Fruit fly (Drosophila melanogaster) whole organism, embryonic: ENCODE measurements around the gene MEP-1.

Experiments used
- Asciz ChIP-seq: fragments of 200-800 bp; sonication (Bioruptor generic); optimal IDR thresholded peaks from 2 replicates; lab custom pipeline; 2017; ENCODE audit warnings: missing biosample characterization, mild to moderate bottlenecking, missing genetic modification characterization, missing genetic modification reagents
- CG10543 ChIP-seq: fragments of 200-800 bp; sonication (Bioruptor generic); optimal IDR thresholded peaks from 3 replicates; lab custom pipeline; 2017; ENCODE audit warnings: missing biosample characterization, mild to moderate bottlenecking, missing genetic modification characterization, moderate library complexity
- CG10979 ChIP-seq: fragments of 200-800 bp; sonication (Bioruptor generic); optimal IDR thresholded peaks from 2 replicates; lab custom pipeline; 2018; ENCODE audit warnings: missing biosample characterization, mild to moderate bottlenecking, missing genetic modification characterization, moderate library complexity
- CG11093 ChIP-seq: fragments of 200-800 bp; sonication (Bioruptor generic); IDR thresholded peaks from 3 replicates; pipeline ENCODE4 v1.3.6; 2022; ENCODE audit warnings: missing biosample characterization, missing genetic modification characterization
- CG12104 ChIP-seq: fragments of 200-800 bp; sonication (Bioruptor generic); optimal IDR thresholded peaks from 3 replicates; lab custom pipeline; 2016; ENCODE audit warnings: missing biosample characterization, missing genetic modification characterization
- CG1529 ChIP-seq: fragments of 200-800 bp; sonication (Bioruptor generic); optimal IDR thresholded peaks from 3 replicates; lab custom pipeline; 2018; ENCODE audit warnings: missing biosample characterization, missing genetic modification characterization
- CG16815 ChIP-seq: fragments of 200-800 bp; sonication (Bioruptor generic); optimal IDR thresholded peaks from 3 replicates; lab custom pipeline; 2017; ENCODE audit warnings: missing biosample characterization, mild to moderate bottlenecking, missing genetic modification characterization
- CG16863 ChIP-seq: fragments of 200-800 bp; sonication (Bioruptor generic); optimal IDR thresholded peaks from 3 replicates; lab custom pipeline; 2016; ENCODE audit warnings: missing biosample characterization, missing genetic modification characterization
- CG17385 ChIP-seq: fragments of 200-800 bp; sonication (Bioruptor generic); optimal IDR thresholded peaks from 3 replicates; lab custom pipeline; 2018; ENCODE audit warnings: missing biosample characterization, mild to moderate bottlenecking, missing genetic modification characterization
- CG2678 ChIP-seq: fragments of 200-800 bp; sonication (Bioruptor generic); optimal IDR thresholded peaks from 3 replicates; lab custom pipeline; 2019; ENCODE audit warnings: missing biosample characterization, mild to moderate bottlenecking, missing genetic modification characterization, moderate library complexity
- CG3065 ChIP-seq: fragments of 200-800 bp; sonication (Bioruptor generic); optimal IDR thresholded peaks from 2 replicates; lab custom pipeline; 2016; ENCODE audit warnings: missing biosample characterization, missing genetic modification characterization
- CG3163 ChIP-seq: fragments of 200-800 bp; sonication (Bioruptor generic); optimal IDR thresholded peaks from 3 replicates; lab custom pipeline; 2016; ENCODE audit warnings: missing biosample characterization, missing genetic modification characterization
- CG33213 ChIP-seq: fragments of 200-800 bp; sonication (Bioruptor generic); optimal IDR thresholded peaks from 3 replicates; lab custom pipeline; 2016; ENCODE audit warnings: missing biosample characterization, missing genetic modification characterization
- CG3407 ChIP-seq: fragments of 200-800 bp; sonication (Bioruptor generic); optimal IDR thresholded peaks from 2 replicates; lab custom pipeline; 2018; ENCODE audit warnings: missing biosample characterization, mild to moderate bottlenecking, missing genetic modification characterization
- CG3838 ChIP-seq: fragments of 200-800 bp; sonication (Bioruptor generic); optimal IDR thresholded peaks from 3 replicates; lab custom pipeline; 2016; ENCODE audit warnings: missing biosample characterization, missing genetic modification characterization
- CG4424 ChIP-seq: fragments of 200-800 bp; sonication (Bioruptor generic); optimal IDR thresholded peaks from 3 replicates; lab custom pipeline; 2016; ENCODE audit warnings: missing biosample characterization, missing genetic modification characterization
- CG6654 ChIP-seq: fragments of 200-800 bp; sonication (Bioruptor generic); optimal IDR thresholded peaks from 2 replicates; lab custom pipeline; 2017; ENCODE audit warnings: missing biosample characterization, mild to moderate bottlenecking, missing genetic modification characterization
- CG6791 ChIP-seq: fragments of 200-800 bp; sonication (Bioruptor generic); IDR thresholded peaks from 3 replicates; pipeline ENCODE4 v1.3.6; 2022; ENCODE audit warnings: missing biosample characterization, missing genetic modification characterization; ENCODE audit not compliant: partially characterized antibody
- CG7271 ChIP-seq: fragments of 200-800 bp; sonication (Bioruptor generic); optimal IDR thresholded peaks from 2 replicates; lab custom pipeline; 2018; ENCODE audit warnings: missing biosample characterization, mild to moderate bottlenecking, missing genetic modification characterization, moderate library complexity
- CG7357 ChIP-seq: fragments of 200-800 bp; sonication (Bioruptor generic); IDR thresholded peaks from 3 replicates; pipeline ENCODE4 v1.3.6; 2022; ENCODE audit warnings: missing biosample characterization, missing genetic modification characterization
- Dip3 ChIP-seq: fragments of 200-800 bp; sonication (Bioruptor generic); optimal IDR thresholded peaks from 3 replicates; lab custom pipeline; 2016; ENCODE audit warnings: missing biosample characterization, missing genetic modification characterization
- Hsf ChIP-seq: fragments of 200-800 bp; sonication (Bioruptor generic); optimal IDR thresholded peaks from 3 replicates; lab custom pipeline; 2016; ENCODE audit warnings: missing biosample characterization, missing genetic modification characterization
- Myb ChIP-seq: fragments of 200-800 bp; sonication (Bioruptor generic); optimal IDR thresholded peaks from 2 replicates; lab custom pipeline; 2016; ENCODE audit warnings: missing biosample characterization, missing genetic modification characterization
- Sox100B ChIP-seq: fragments of 200-800 bp; sonication (Bioruptor generic); optimal IDR thresholded peaks from 3 replicates; lab custom pipeline; 2018; ENCODE audit warnings: missing biosample characterization, mild to moderate bottlenecking, missing genetic modification characterization
- Ssrp ChIP-seq: fragments of 200-800 bp; sonication (Bioruptor generic); optimal IDR thresholded peaks from 2 replicates; lab custom pipeline; 2018; ENCODE audit warnings: missing biosample characterization, mild to moderate bottlenecking, missing genetic modification characterization, moderate library complexity
- TFAM ChIP-seq: fragments of 200-800 bp; sonication (Bioruptor generic); optimal IDR thresholded peaks from 2 replicates; lab custom pipeline; 2017; ENCODE audit warnings: missing biosample characterization, missing genetic modification characterization, inconsistent platforms
- Tbp ChIP-seq: fragments of >200 bp; optimal IDR thresholded peaks from 2 replicates; lab custom pipeline; 2018; ENCODE audit warnings: missing biosample characterization, missing genetic modification characterization
- Trl ChIP-seq, 3 experiments: fragments of >200 bp in 2 of 3; fragments of 200-800 bp in 1 of 3; sonication (Bioruptor generic) in 1 of 3; optimal IDR thresholded peaks; 2 replicates in 1 of 3; 3 replicates in 2 of 3; lab custom pipeline; 2016 to 2017; ENCODE audit warnings: missing biosample characterization in 1 of 3, missing genetic modification characterization in 1 of 3
- Vsx1 ChIP-seq: fragments of 200-800 bp; sonication (Bioruptor generic); optimal IDR thresholded peaks from 2 replicates; lab custom pipeline; 2017; ENCODE audit warnings: missing biosample characterization, mild to moderate bottlenecking, missing genetic modification characterization, missing genetic modification reagents
- Xbp1 ChIP-seq: fragments of 200-800 bp; sonication (Bioruptor generic); optimal IDR thresholded peaks from 3 replicates; lab custom pipeline; 2016; ENCODE audit warnings: missing biosample characterization, mild to moderate bottlenecking, missing genetic modification characterization
- ash1 ChIP-seq: fragments of 200-800 bp; sonication (Bioruptor generic); optimal IDR thresholded peaks from 2 replicates; lab custom pipeline; 2018; ENCODE audit warnings: missing biosample characterization, mild to moderate bottlenecking, missing genetic modification characterization
- da ChIP-seq: fragments of 200-800 bp; sonication (Bioruptor generic); optimal IDR thresholded peaks from 2 replicates; lab custom pipeline; 2016; ENCODE audit warnings: missing biosample characterization, missing genetic modification characterization
- eve ChIP-seq, 2 experiments: fragments of >200 bp; optimal IDR thresholded peaks; 2 replicates each; lab custom pipeline; 2017; ENCODE audit warnings: missing biosample characterization in 2 of 2, missing genetic modification characterization in 2 of 2
- fd102C ChIP-seq: fragments of 200-800 bp; sonication (Bioruptor generic); optimal IDR thresholded peaks from 2 replicates; lab custom pipeline; 2018; ENCODE audit warnings: missing biosample characterization, mild to moderate bottlenecking, missing genetic modification characterization, moderate library complexity
- fru ChIP-seq: fragments of >200 bp; optimal IDR thresholded peaks from 2 replicates; lab custom pipeline; 2017
- grn ChIP-seq: fragments of 200-800 bp; sonication (Bioruptor generic); optimal IDR thresholded peaks from 3 replicates; lab custom pipeline; 2017; ENCODE audit warnings: missing biosample characterization, missing genetic modification characterization
- h ChIP-seq: fragments of >200 bp; optimal IDR thresholded peaks from 2 replicates; lab custom pipeline; 2017
- hth ChIP-seq: fragments of >200 bp; optimal IDR thresholded peaks from 2 replicates; lab custom pipeline; 2017; ENCODE audit warnings: inconsistent platforms
- ken ChIP-seq: fragments of 200-800 bp; sonication (Bioruptor generic); IDR thresholded peaks from 3 replicates; pipeline ENCODE4 v1.3.6; 2022; ENCODE audit warnings: missing biosample characterization, missing genetic modification characterization
- lbe ChIP-seq: fragments of 200-800 bp; sonication (Bioruptor generic); optimal IDR thresholded peaks from 2 replicates; lab custom pipeline; 2016; ENCODE audit warnings: missing biosample characterization, mild to moderate bottlenecking, missing genetic modification characterization
- lilli ChIP-seq: fragments of 200-800 bp; sonication (Bioruptor generic); optimal IDR thresholded peaks from 3 replicates; lab custom pipeline; 2016; ENCODE audit warnings: missing biosample characterization, missing genetic modification characterization
- prd ChIP-seq, 3 experiments: fragments of >200 bp in 2 of 3; fragments of 200-800 bp in 1 of 3; sonication (Bioruptor generic) in 1 of 3; optimal IDR thresholded peaks in 2 of 3; IDR thresholded peaks in 1 of 3; 2 replicates in 2 of 3; 3 replicates in 1 of 3; pipeline versions ENCODE4 v1.3.6 to Lab custom; 2017 to 2022; ENCODE audit warnings: missing biosample characterization in 1 of 3, missing genetic modification characterization in 1 of 3
- shn ChIP-seq: fragments of 200-800 bp; sonication (Bioruptor generic); optimal IDR thresholded peaks from 3 replicates; lab custom pipeline; 2016; ENCODE audit warnings: missing biosample characterization, missing genetic modification characterization
- slbo ChIP-seq: fragments of 200-800 bp; sonication (Bioruptor generic); IDR thresholded peaks from 2 replicates; pipeline ENCODE4 v1.3.6; 2022; ENCODE audit warnings: missing biosample characterization, missing genetic modification characterization
- so ChIP-seq: fragments of 200-800 bp; sonication (Bioruptor generic); IDR thresholded peaks from 3 replicates; pipeline ENCODE4 v1.3.6; 2022; ENCODE audit warnings: missing biosample characterization, missing genetic modification characterization
- stc ChIP-seq: fragments of 200-800 bp; sonication (Bioruptor generic); IDR thresholded peaks from 2 replicates; pipeline ENCODE4 v1.3.6; 2022; ENCODE audit warnings: missing biosample characterization, missing genetic modification characterization
- tio ChIP-seq: fragments of 200-800 bp; sonication (Bioruptor generic); optimal IDR thresholded peaks from 2 replicates; lab custom pipeline; 2017; ENCODE audit warnings: missing biosample characterization, missing genetic modification characterization, inconsistent platforms
- tna ChIP-seq: fragments of 200-800 bp; sonication (Bioruptor generic); IDR thresholded peaks from 2 replicates; pipeline ENCODE4 v1.3.6; 2022; ENCODE audit warnings: missing biosample characterization, missing genetic modification characterization; ENCODE audit not compliant: partially characterized antibody
- twi ChIP-seq: fragments of 200-800 bp; optimal IDR thresholded peaks from 2 replicates; lab custom pipeline; 2019; ENCODE audit warnings: missing biosample characterization, mild to moderate bottlenecking, missing genetic modification characterization, moderate library complexity
- vfl ChIP-seq: fragments of 200-800 bp; sonication (Bioruptor generic); optimal IDR thresholded peaks from 2 replicates; lab custom pipeline; 2016; ENCODE audit warnings: missing biosample characterization, missing genetic modification characterization

The MEP-1 gene

dm6 chr3L:2589167-2589910 lies 42.2 kb upstream of the MEP-1 start, which contains the start of gene dos (continued):
- peak; percentile 46 for TF ChIP-seq CG17385 (GFP tag; lab: Kevin White, UChicago)
- TF ChIP-seq CG16815 (GFP tag; lab: Kevin White, UChicago): no peak
- peak; percentile 4 for TF ChIP-seq shn
- TF ChIP-seq grn (GFP tag; lab: Kevin White, UChicago): no peak
- TF ChIP-seq so (GFP tag; lab: Robert Waterston, UW): no peak
- no peak for TF ChIP-seq fru
- TF ChIP-seq CG10543 (GFP tag; lab: Kevin White, UChicago): peak; percentile 59
- no peak for TF ChIP-seq TFAM (GFP tag; lab: Kevin White, UChicago)
- TF ChIP-seq CG33213 (GFP tag; lab: Kevin White, UChicago): peak; percentile 57
- no peak for TF ChIP-seq da (GFP tag; lab: Kevin White, UChicago)
- TF ChIP-seq twi: peak; percentile 26
- TF ChIP-seq eve (GFP tag; optimal IDR thresholded peaks at IDR 0.05; lab: Kevin White, UChicago): no peak
- TF ChIP-seq ken (GFP tag; lab: Robert Waterston, UW): no peak
- TF ChIP-seq CG4424 (GFP tag; lab: Kevin White, UChicago): peak; percentile 55
- TF ChIP-seq CG7271: peak; percentile 27
- TF ChIP-seq tna: 0 out of 2 replicates have a peak, but pooled peaks have one; percentile 16
- no peak for TF ChIP-seq prd (optimal IDR thresholded peaks at IDR 0.05; lab: Kevin White, UChicago)
- 0 out of 3 replicates have a peak, but pooled peaks have one; percentile 38 for TF ChIP-seq prd (GFP tag; IDR thresholded peaks at IDR 0.05; lab: Robert Waterston, UW)
- peak; percentile 58 for TF ChIP-seq Xbp1 (GFP tag; lab: Kevin White, UChicago)
- peak; percentile 81 for TF ChIP-seq lilli (GFP tag; lab: Kevin White, UChicago)
- no peak for TF ChIP-seq CG7357 (GFP tag; lab: Robert Waterston, UW)
- TF ChIP-seq CG2678 (tag; lab: Kevin White, UChicago): peak; percentile 44
- peak; percentile 35 for TF ChIP-seq CG3838 (GFP tag; lab: Kevin White, UChicago)
- peak; percentile 13 for TF ChIP-seq CG12104
- TF ChIP-seq Asciz (GFP tag; lab: Kevin White, UChicago): peak; percentile 32
- no peak for TF ChIP-seq CG6654
- TF ChIP-seq h: no peak
- peak; percentile 17 for TF ChIP-seq CG3065 (GFP tag; lab: Kevin White, UChicago)
- TF ChIP-seq CG3407 (GFP tag; lab: Kevin White, UChicago): peak; percentile 32
- TF ChIP-seq Ssrp: peak; percentile 15
- TF ChIP-seq Tbp (GFP tag; lab: Kevin White, UChicago): no peak
- peak; percentile 78 for TF ChIP-seq CG6791
- TF ChIP-seq tio (GFP tag; lab: Kevin White, UChicago): no peak
- no peak for TF ChIP-seq CG11093 (GFP tag; lab: Robert Waterston, UW)
- TF ChIP-seq ash1 (GFP tag; lab: Kevin White, UChicago): no peak
- peak; percentile 77 for TF ChIP-seq lbe (GFP tag; lab: Kevin White, UChicago)
- peak; percentile 45 for TF ChIP-seq slbo (GFP tag; lab: Robert Waterston, UW)
- peak; percentile 50 for TF ChIP-seq Hsf (GFP tag; lab: Kevin White, UChicago)
- peak; percentile 10 for TF ChIP-seq Myb (GFP tag; lab: Kevin White, UChicago)
- TF ChIP-seq CG10979 (tag; lab: Kevin White, UChicago): peak; percentile 34
- no peak for TF ChIP-seq stc (GFP tag; lab: Robert Waterston, UW)
- no peak for TF ChIP-seq CG3163 (GFP tag; lab: Kevin White, UChicago)
- TF ChIP-seq hth (lab: Kevin White, UChicago): no peak
- TF ChIP-seq Dip3 (GFP tag; lab: Kevin White, UChicago): peak; percentile 51
- no peak for TF ChIP-seq CG1529 (GFP tag; lab: Kevin White, UChicago)
- no peak for TF ChIP-seq CG16863 (GFP tag; lab: Kevin White, UChicago)
- peak; percentile 22 for TF ChIP-seq Sox100B (GFP tag; lab: Kevin White, UChicago)
- peak; percentile 24 for TF ChIP-seq vfl
- no peak for TF ChIP-seq Trl (optimal IDR thresholded peaks at IDR 0.05; lab: Kevin White, UChicago)
- TF ChIP-seq Trl (GFP tag; optimal IDR thresholded peaks at IDR 0.05; lab: Kevin White, UChicago): peak; percentile 61
- TF ChIP-seq fd102C: no peak
- peak; percentile 53 for TF ChIP-seq Vsx1 (GFP tag; lab: Kevin White, UChicago)
